Fruit fly (Drosophila melanogaster) whole organism, embryonic: ENCODE measurements around the gene CG33172.
A peak's percentile ranks its signal among the peaks of the same experiment; 100 is the strongest.

Experiments used
- CG11247 ChIP-seq: fragments of 200-800 bp; sonication (Bioruptor generic); IDR thresholded peaks from 2 replicates; pipeline ENCODE4 v1.3.6; 2022; ENCODE audit warnings: missing biosample characterization, missing genetic modification characterization
- CTCF ChIP-seq: fragments of 200-800 bp; sonication (Bioruptor generic); optimal IDR thresholded peaks from 2 replicates; lab custom pipeline; 2017; ENCODE audit warnings: missing biosample characterization, mild to moderate bottlenecking, missing genetic modification characterization, moderate library complexity
- abd-A ChIP-seq: fragments of 200-800 bp; sonication (Bioruptor generic); optimal IDR thresholded peaks from 3 replicates; lab custom pipeline; 2019; ENCODE audit warnings: missing biosample characterization, mild to moderate bottlenecking, missing genetic modification characterization, moderate library complexity
- bsh ChIP-seq, 2 experiments: fragments of 200-800 bp; sonication (Bioruptor generic); optimal IDR thresholded peaks; 2 replicates each; lab custom pipeline; 2017 to 2018; ENCODE audit warnings: mild to moderate bottlenecking in 2 of 2, missing biosample characterization in 2 of 2, missing genetic modification characterization in 2 of 2, moderate library complexity in 1 of 2
- eyg ChIP-seq: fragments of 200-800 bp; sonication (Bioruptor generic); optimal IDR thresholded peaks from 3 replicates; lab custom pipeline; 2016; ENCODE audit warnings: missing biosample characterization, missing genetic modification characterization
- klu ChIP-seq: fragments of 200-800 bp; sonication (Bioruptor generic); IDR thresholded peaks from 2 replicates; pipeline ENCODE4 v1.3.6; 2022; ENCODE audit warnings: missing biosample characterization, missing genetic modification characterization
- lola ChIP-seq, 3 experiments: fragments of >200 bp in 2 of 3; fragments of 200-800 bp in 1 of 3; sonication (Bioruptor generic) in 1 of 3; optimal IDR thresholded peaks; 2 replicates each; lab custom pipeline; 2017 to 2019; ENCODE audit warnings: missing biosample characterization in 3 of 3, missing genetic modification characterization in 3 of 3, mild to moderate bottlenecking in 1 of 3, moderate library complexity in 1 of 3

DNA sequence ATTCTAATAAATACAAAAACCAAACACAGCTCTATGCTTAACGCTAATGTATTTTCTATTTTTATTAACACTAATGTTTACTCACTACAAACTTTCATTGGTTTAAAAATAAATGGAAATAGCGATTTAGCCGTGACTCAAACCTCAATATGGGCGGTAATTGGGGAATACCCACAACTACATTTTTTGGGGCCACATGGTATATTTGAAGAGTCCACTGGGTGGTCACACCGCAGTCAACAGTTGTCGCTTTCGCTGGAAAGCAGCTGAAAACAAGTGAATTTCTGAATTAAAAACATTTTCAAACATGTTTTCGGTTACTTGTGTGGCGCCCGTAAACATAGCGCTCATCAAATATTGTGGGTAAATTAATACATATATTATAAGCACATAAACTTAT, 20.5 kb upstream of the CG33172 start, which contains the start of gene Mvd:
- TF ChIP-seq lola (GFP tag; optimal IDR thresholded peaks at IDR 0.05; lab: Kevin White, UChicago) (no peak), abd-A (tag; lab: Kevin White, UChicago) (no peak), CTCF (GFP tag; lab: Kevin White, UChicago) (peak; percentile 68), CG11247 (GFP tag; lab: Robert Waterston, UW) (no peak), eyg (GFP tag; lab: Kevin White, UChicago) (no peak), klu (GFP tag; lab: Robert Waterston, UW) (no peak), bsh (GFP tag; optimal IDR thresholded peaks at IDR 0.05; lab: Kevin White, UChicago) (no peak)
